Fruit fly (Drosophila melanogaster): ENCODE data around the gene CG32241.

The CG32241 gene

dm6 chr3L:4475704-4476103 lies 9.3 kb upstream of the CG32241 start:
- no peak for TF ChIP-seq noc (tag; optimal IDR thresholded peaks at IDR 0.05)

- peak; percentile 43 for TF ChIP-seq noc (tag; optimal IDR thresholded peaks at IDR 0.05)
These were observed 8.6 kb upstream of the CG32241 start for dm6 chr3L:4474946-4475470.

- TF ChIP-seq noc (tag; optimal IDR thresholded peaks at IDR 0.05), result no peak
These were observed 6.3 kb upstream of the CG32241 start, which contains the start of gene CG11349 for dm6 chr3L:4472768-4473167. Gene CG11349 (plus strand): TSS chr3L:4473068.

dm6 chr3L:4471449-4471848 lies 5.0 kb upstream of the CG32241 start, which contains the start of gene CG32248:
Gene CG32248 (plus strand): TSS chr3L:4471749.
- TF ChIP-seq noc (tag; optimal IDR thresholded peaks at IDR 0.05), result no peak

- TF ChIP-seq noc (tag; optimal IDR thresholded peaks at IDR 0.05), result no peak
These were observed 3.3 kb upstream of the CG32241 start, which contains the start of gene CG32249 for dm6 chr3L:4469701-4470100. Gene CG32249 (plus strand): TSS chr3L:4470001.

- TF ChIP-seq noc (tag; optimal IDR thresholded peaks at IDR 0.05), result no peak
These were observed 2.6 kb downstream of the CG32241 start, which contains the start of gene CG15024 for dm6 chr3L:4463773-4464301. Gene CG15024 (minus strand): TSS chr3L:4463823.

dm6 chr3L:4461454-4462045 lies 4.9 kb downstream of the CG32241 start, which contains the start of gene CG15023:
Gene CG15023 (minus strand): TSS chr3L:4461504.
- no peak for TF ChIP-seq noc (tag; optimal IDR thresholded peaks at IDR 0.05)

dm6 chr3L:4460307-4461088 lies 5.9 kb downstream of the CG32241 start, which contains the start of gene CG15022:
Gene CG15022 (minus strand): TSS chr3L:4460317.
- TF ChIP-seq noc (tag; optimal IDR thresholded peaks at IDR 0.05), result no peak

- no peak for TF ChIP-seq noc (tag; optimal IDR thresholded peaks at IDR 0.05)
These were observed 8.4 kb downstream of the CG32241 start, which contains the start of gene CG11345 for dm6 chr3L:4458063-4458462. Gene CG11345 (minus strand): TSS chr3L:4458163.

dm6 chr3L:4447229-4447628 lies 19.2 kb downstream of the CG32241 start:
- TF ChIP-seq noc (tag; optimal IDR thresholded peaks at IDR 0.05), result no peak

- no peak for TF ChIP-seq noc (tag; optimal IDR thresholded peaks at IDR 0.05)
These were observed 20.2 kb downstream of the CG32241 start, which contains the start of gene CG12607 for dm6 chr3L:4446273-4446672. Gene CG12607 (plus strand): TSS chr3L:4446573.

dm6 chr3L:4445824-4446223 lies 20.6 kb downstream of the CG32241 start:
- peak; percentile 69 for TF ChIP-seq noc (tag; optimal IDR thresholded peaks at IDR 0.05)

dm6 chr3L:4442168-4442567 lies 24.3 kb downstream of the CG32241 start:
- no peak for TF ChIP-seq noc (tag; optimal IDR thresholded peaks at IDR 0.05)

dm6 chr3L:4440153-4440552 lies 26.3 kb downstream of the CG32241 start:
- TF ChIP-seq noc (tag; optimal IDR thresholded peaks at IDR 0.05), result no peak

dm6 chr3L:4436421-4436820 lies 30.0 kb downstream of the CG32241 start, which contains the start of gene CG15021:
Gene CG15021 (plus strand): TSS chr3L:4436721.
- TF ChIP-seq noc (tag; optimal IDR thresholded peaks at IDR 0.05), result no peak

- TF ChIP-seq noc (tag; optimal IDR thresholded peaks at IDR 0.05), result no peak
These were observed 35.2 kb downstream of the CG32241 start for dm6 chr3L:4431111-4431730.
